Fruit fly (Drosophila melanogaster) whole organism, wandering third instar larva: ENCODE results near the gene Hpr1.

Experiments used
- CG9705 ChIP-seq: fragments of 200-800 bp; sonication (Bioruptor generic); optimal IDR thresholded peaks from 2 replicates; lab custom pipeline; 2018; ENCODE audit warnings: missing biosample characterization, mild to moderate bottlenecking, missing genetic modification characterization
- Jra ChIP-seq: sonication (Bioruptor generic); optimal IDR thresholded peaks from 2 replicates; lab custom pipeline; 2016; ENCODE audit warnings: missing biosample characterization, missing genetic modification characterization
- br ChIP-seq: fragments of 200-800 bp; sonication (Bioruptor generic); optimal IDR thresholded peaks from 2 replicates; lab custom pipeline; 2016; ENCODE audit warnings: missing biosample characterization, missing genetic modification characterization
- ey ChIP-seq: fragments of 200-800 bp; sonication (Bioruptor generic); optimal IDR thresholded peaks from 2 replicates; lab custom pipeline; 2016; ENCODE audit warnings: missing biosample characterization, missing genetic modification characterization
- foxo ChIP-seq, 2 experiments: fragments of 200-800 bp; sonication (Bioruptor generic); optimal IDR thresholded peaks; 2 replicates in 1 of 2; 3 replicates in 1 of 2; lab custom pipeline; 2016 to 2017; ENCODE audit warnings: missing biosample characterization in 2 of 2, missing genetic modification characterization in 2 of 2
- fru ChIP-seq: fragments of 200-800 bp; sonication (Bioruptor generic); optimal IDR thresholded peaks from 3 replicates; lab custom pipeline; 2016; ENCODE audit warnings: missing biosample characterization, mild to moderate bottlenecking, missing genetic modification characterization
- psq ChIP-seq: fragments of 200-800 bp; sonication (Bioruptor generic); optimal IDR thresholded peaks from 3 replicates; lab custom pipeline; 2017; ENCODE audit warnings: missing biosample characterization, mild to moderate bottlenecking, missing genetic modification characterization, moderate library complexity
- tai ChIP-seq: sonication (Bioruptor generic); optimal IDR thresholded peaks from 2 replicates; lab custom pipeline; 2016; ENCODE audit warnings: missing biosample characterization, missing genetic modification characterization
- usp ChIP-seq: fragments of >200 bp; optimal IDR thresholded peaks from 2 replicates; lab custom pipeline; 2017; ENCODE audit warnings: missing biosample characterization, missing genetic modification characterization

DNA sequence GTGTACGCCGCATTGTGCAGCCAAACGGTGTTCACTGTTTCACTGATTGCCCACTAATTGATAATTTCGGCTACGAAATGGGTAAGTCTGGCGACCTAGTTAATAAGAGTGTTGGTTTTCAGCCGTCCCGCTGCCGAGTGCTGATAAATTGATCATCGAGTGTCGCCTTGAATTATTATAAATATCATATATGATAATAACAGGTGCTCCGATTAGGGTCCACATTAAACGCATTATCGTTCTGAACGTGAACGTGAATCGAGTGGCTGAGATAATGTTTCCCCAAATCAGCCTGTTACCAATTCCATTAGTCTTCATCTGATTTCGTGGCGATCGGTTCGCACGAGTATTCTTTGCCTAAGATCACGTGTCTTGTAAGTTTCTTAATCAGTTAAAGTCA is 20.1 kb upstream of the Hpr1 start:
- TF ChIP-seq CG9705 (GFP tag; lab: Kevin White, UChicago) (no peak), fru (GFP tag; lab: Kevin White, UChicago) (no peak), usp (GFP tag; lab: Kevin White, UChicago) (no peak), ey (GFP tag; lab: Kevin White, UChicago) (no peak), psq (GFP tag; lab: Kevin White, UChicago) (no peak), foxo (GFP tag; optimal IDR thresholded peaks at IDR 0.05; lab: Kevin White, UChicago) (no peak), tai (GFP tag; lab: Kevin White, UChicago) (no peak), Jra (no peak), br (GFP tag; lab: Kevin White, UChicago) (no peak)
